Fruit fly (Drosophila melanogaster) whole organism, embryonic: ENCODE measurements around the gene CG42342.

ENCODE experiments used
- B-H2 ChIP-seq: fragments of 200-800 bp; sonication (Bioruptor generic); optimal IDR thresholded peaks from 2 replicates; lab custom pipeline; 2018; ENCODE audit warnings: missing biosample characterization, mild to moderate bottlenecking, missing genetic modification characterization
- Bdp1 ChIP-seq: fragments of 200-800 bp; sonication (Bioruptor generic); optimal IDR thresholded peaks from 3 replicates; lab custom pipeline; 2016; ENCODE audit warnings: missing biosample characterization, missing genetic modification characterization
- C15 ChIP-seq: fragments of 200-800 bp; sonication (Bioruptor generic); IDR thresholded peaks from 3 replicates; pipeline ENCODE4 v1.3.6; 2022; ENCODE audit warnings: missing biosample characterization, missing genetic modification characterization
- CG1024 ChIP-seq: fragments of 200-800 bp; sonication (Bioruptor generic); IDR thresholded peaks from 2 replicates; pipeline ENCODE4 v1.3.6; 2022; ENCODE audit warnings: missing biosample characterization, missing genetic modification characterization
- CG11695 ChIP-seq: fragments of 200-800 bp; sonication (Bioruptor generic); IDR thresholded peaks from 3 replicates; pipeline ENCODE4 v1.3.6; 2022; ENCODE audit warnings: missing biosample characterization, missing genetic modification characterization
- CG11696 ChIP-seq: fragments of 200-800 bp; sonication (Bioruptor generic); IDR thresholded peaks from 2 replicates; pipeline ENCODE4 v1.3.6; 2022; ENCODE audit warnings: missing biosample characterization, missing genetic modification characterization
- CG11723 ChIP-seq: fragments of 200-800 bp; sonication (Bioruptor generic); optimal IDR thresholded peaks from 2 replicates; lab custom pipeline; 2017; ENCODE audit warnings: missing biosample characterization, mild to moderate bottlenecking, missing genetic modification characterization
- CG12744 ChIP-seq: fragments of 200-800 bp; sonication (Bioruptor generic); optimal IDR thresholded peaks from 2 replicates; lab custom pipeline; 2016; ENCODE audit warnings: missing biosample characterization, missing genetic modification characterization
- CG13894 ChIP-seq: fragments of 200-800 bp; sonication (Bioruptor generic); optimal IDR thresholded peaks from 3 replicates; lab custom pipeline; 2018; ENCODE audit warnings: missing biosample characterization, mild to moderate bottlenecking, missing genetic modification characterization, moderate library complexity
- CG15011 ChIP-seq: fragments of 200-800 bp; sonication (Bioruptor generic); optimal IDR thresholded peaks from 3 replicates; lab custom pipeline; 2018; ENCODE audit warnings: missing biosample characterization, mild to moderate bottlenecking, missing genetic modification characterization
- CG1602 ChIP-seq: fragments of 200-800 bp; sonication (Bioruptor generic); optimal IDR thresholded peaks from 3 replicates; lab custom pipeline; 2016; ENCODE audit warnings: missing biosample characterization, missing genetic modification characterization
- CG16813 ChIP-seq: fragments of 200-800 bp; sonication (Bioruptor generic); IDR thresholded peaks from 3 replicates; pipeline ENCODE4 v1.3.6; 2022; ENCODE audit warnings: missing biosample characterization, missing genetic modification characterization; ENCODE audit not compliant: partially characterized antibody
- CG16863 ChIP-seq: fragments of 200-800 bp; sonication (Bioruptor generic); optimal IDR thresholded peaks from 3 replicates; lab custom pipeline; 2016; ENCODE audit warnings: missing biosample characterization, missing genetic modification characterization
- CG17186 ChIP-seq: fragments of 200-800 bp; sonication (Bioruptor generic); optimal IDR thresholded peaks from 3 replicates; lab custom pipeline; 2017; ENCODE audit warnings: missing biosample characterization, missing genetic modification reagents, missing genetic modification characterization
- CG18476 ChIP-seq: fragments of 200-800 bp; sonication (Bioruptor generic); optimal IDR thresholded peaks from 2 replicates; lab custom pipeline; 2016; ENCODE audit warnings: missing biosample characterization, mild to moderate bottlenecking, missing genetic modification characterization
- CG18764 ChIP-seq: fragments of 200-800 bp; sonication (Bioruptor generic); optimal IDR thresholded peaks from 3 replicates; lab custom pipeline; 2016; ENCODE audit warnings: missing biosample characterization, missing genetic modification characterization
- CG2199 ChIP-seq: fragments of 200-800 bp; sonication (Bioruptor generic); IDR thresholded peaks from 3 replicates; pipeline ENCODE4 v1.3.6; 2022; ENCODE audit warnings: missing biosample characterization, missing genetic modification characterization
- CG2678 ChIP-seq: fragments of 200-800 bp; sonication (Bioruptor generic); optimal IDR thresholded peaks from 3 replicates; lab custom pipeline; 2019; ENCODE audit warnings: missing biosample characterization, mild to moderate bottlenecking, missing genetic modification characterization, moderate library complexity
- CG42726 ChIP-seq: fragments of 200-800 bp; sonication (Bioruptor generic); IDR thresholded peaks from 2 replicates; pipeline ENCODE4 v1.3.6; 2022; ENCODE audit warnings: missing biosample characterization, missing genetic modification characterization; ENCODE audit not compliant: partially characterized antibody
- CG4282 ChIP-seq: fragments of 200-800 bp; sonication (Bioruptor generic); optimal IDR thresholded peaks from 2 replicates; lab custom pipeline; 2016; ENCODE audit warnings: missing biosample characterization, missing genetic modification characterization
- CG4820 ChIP-seq: fragments of 200-800 bp; sonication (Bioruptor generic); optimal IDR thresholded peaks from 3 replicates; lab custom pipeline; 2016; ENCODE audit warnings: missing biosample characterization, missing genetic modification characterization
- CG6683 ChIP-seq: fragments of 200-800 bp; sonication (Bioruptor generic); optimal IDR thresholded peaks from 2 replicates; lab custom pipeline; 2017; ENCODE audit warnings: missing biosample characterization, mild to moderate bottlenecking, missing genetic modification characterization, missing genetic modification reagents
- CG7372 ChIP-seq: fragments of 200-800 bp; sonication (Bioruptor generic); IDR thresholded peaks from 2 replicates; pipeline ENCODE4 v1.3.6; 2022; ENCODE audit warnings: missing biosample characterization, missing genetic modification characterization
- CG7556 ChIP-seq: fragments of 200-800 bp; sonication (Bioruptor generic); optimal IDR thresholded peaks from 2 replicates; lab custom pipeline; 2017; ENCODE audit warnings: missing biosample characterization, mild to moderate bottlenecking, missing genetic modification characterization
- CG8089 ChIP-seq: fragments of 200-800 bp; sonication (Bioruptor generic); optimal IDR thresholded peaks from 3 replicates; lab custom pipeline; 2016; ENCODE audit warnings: missing biosample characterization, missing genetic modification characterization
- CG8281 ChIP-seq: fragments of 200-800 bp; sonication (Bioruptor generic); optimal IDR thresholded peaks from 2 replicates; lab custom pipeline; 2018; ENCODE audit warnings: missing biosample characterization, mild to moderate bottlenecking, missing genetic modification characterization, moderate library complexity
- CG8765 ChIP-seq: fragments of 200-800 bp; sonication (Bioruptor generic); IDR thresholded peaks from 2 replicates; pipeline ENCODE4 v1.3.6; 2022; ENCODE audit warnings: missing biosample characterization, missing genetic modification characterization
- Dek ChIP-seq: fragments of 200-800 bp; sonication (Bioruptor generic); optimal IDR thresholded peaks from 3 replicates; lab custom pipeline; 2019; ENCODE audit warnings: missing biosample characterization, mild to moderate bottlenecking, missing genetic modification characterization, moderate library complexity
- Dip2 ChIP-seq: fragments of 200-800 bp; sonication (Bioruptor generic); IDR thresholded peaks from 2 replicates; pipeline ENCODE4 v1.3.6; 2022; ENCODE audit warnings: missing biosample characterization, missing genetic modification characterization
- Gsc ChIP-seq: fragments of 200-800 bp; sonication (Bioruptor generic); IDR thresholded peaks from 2 replicates; pipeline ENCODE4 v1.3.6; 2022; ENCODE audit warnings: missing biosample characterization, missing genetic modification characterization
- HHEX ChIP-seq: fragments of 200-800 bp; sonication (Bioruptor generic); optimal IDR thresholded peaks from 3 replicates; lab custom pipeline; 2017; ENCODE audit warnings: missing biosample characterization, mild to moderate bottlenecking, missing genetic modification characterization, missing genetic modification reagents
- Nf-YB ChIP-seq: fragments of 200-800 bp; sonication (Bioruptor generic); optimal IDR thresholded peaks from 3 replicates; lab custom pipeline; 2019; ENCODE audit warnings: missing biosample characterization, mild to moderate bottlenecking, missing genetic modification characterization, moderate library complexity
- Oaz ChIP-seq: fragments of 200-800 bp; sonication (Bioruptor generic); IDR thresholded peaks from 2 replicates; pipeline ENCODE4 v1.3.6; 2022; ENCODE audit warnings: missing biosample characterization, missing genetic modification characterization
- al ChIP-seq: fragments of 200-800 bp; sonication (Bioruptor generic); IDR thresholded peaks from 2 replicates; pipeline ENCODE4 v1.3.6; 2022; ENCODE audit warnings: missing biosample characterization, missing genetic modification characterization
- ase ChIP-seq: fragments of 200-800 bp; sonication (Bioruptor generic); IDR thresholded peaks from 3 replicates; pipeline ENCODE4 v1.3.6; 2022; ENCODE audit warnings: missing biosample characterization, missing genetic modification characterization
- br ChIP-seq: fragments of >200 bp; optimal IDR thresholded peaks from 2 replicates; lab custom pipeline; 2017
- bsh ChIP-seq, 2 experiments: fragments of 200-800 bp; sonication (Bioruptor generic); optimal IDR thresholded peaks; 2 replicates each; lab custom pipeline; 2017 to 2018; ENCODE audit warnings: mild to moderate bottlenecking in 2 of 2, missing biosample characterization in 2 of 2, missing genetic modification characterization in 2 of 2, moderate library complexity in 1 of 2
- dan ChIP-seq: fragments of 200-800 bp; sonication (Bioruptor generic); IDR thresholded peaks from 2 replicates; pipeline ENCODE4 v1.3.6; 2022; ENCODE audit warnings: missing biosample characterization, missing genetic modification characterization
- emc ChIP-seq: fragments of 200-800 bp; sonication (Bioruptor generic); optimal IDR thresholded peaks from 2 replicates; lab custom pipeline; 2016; ENCODE audit warnings: missing biosample characterization, missing genetic modification characterization
- fd3F ChIP-seq: fragments of 200-800 bp; sonication (Bioruptor generic); optimal IDR thresholded peaks from 2 replicates; lab custom pipeline; 2018; ENCODE audit warnings: missing biosample characterization, mild to moderate bottlenecking, missing genetic modification characterization, moderate library complexity
- ind ChIP-seq: fragments of 200-800 bp; sonication (Bioruptor generic); optimal IDR thresholded peaks from 3 replicates; lab custom pipeline; 2016; ENCODE audit warnings: missing biosample characterization, missing genetic modification characterization
- ken ChIP-seq: fragments of 200-800 bp; sonication (Bioruptor generic); IDR thresholded peaks from 3 replicates; pipeline ENCODE4 v1.3.6; 2022; ENCODE audit warnings: missing biosample characterization, missing genetic modification characterization
- lola ChIP-seq, 3 experiments: fragments of >200 bp in 2 of 3; fragments of 200-800 bp in 1 of 3; sonication (Bioruptor generic) in 1 of 3; optimal IDR thresholded peaks; 2 replicates each; lab custom pipeline; 2017 to 2019; ENCODE audit warnings: missing biosample characterization in 3 of 3, missing genetic modification characterization in 3 of 3, mild to moderate bottlenecking in 1 of 3, moderate library complexity in 1 of 3
- pfk ChIP-seq: fragments of 200-800 bp; sonication (Bioruptor generic); optimal IDR thresholded peaks from 2 replicates; lab custom pipeline; 2018; ENCODE audit warnings: missing biosample characterization, mild to moderate bottlenecking, missing genetic modification characterization, moderate library complexity
- ranshi ChIP-seq: fragments of 200-800 bp; sonication (Bioruptor generic); IDR thresholded peaks from 2 replicates; pipeline ENCODE4 v1.3.6; 2022; ENCODE audit warnings: missing biosample characterization, missing genetic modification characterization
- row ChIP-seq: fragments of 200-800 bp; sonication (Bioruptor generic); IDR thresholded peaks from 3 replicates; pipeline ENCODE4 v1.3.6; 2022; ENCODE audit warnings: missing biosample characterization, missing genetic modification characterization
- sd ChIP-seq: fragments of 200-800 bp; sonication (Bioruptor generic); optimal IDR thresholded peaks from 3 replicates; lab custom pipeline; 2018; ENCODE audit warnings: missing biosample characterization, mild to moderate bottlenecking, missing genetic modification characterization, moderate library complexity
- slp2 ChIP-seq: fragments of 200-800 bp; sonication (Bioruptor generic); optimal IDR thresholded peaks from 2 replicates; lab custom pipeline; 2016; ENCODE audit warnings: missing biosample characterization, missing genetic modification characterization
- tin ChIP-seq: fragments of 200-800 bp; sonication (Bioruptor generic); optimal IDR thresholded peaks from 3 replicates; lab custom pipeline; 2016; ENCODE audit warnings: missing biosample characterization, missing genetic modification characterization
- tio ChIP-seq: fragments of 200-800 bp; sonication (Bioruptor generic); optimal IDR thresholded peaks from 2 replicates; lab custom pipeline; 2017; ENCODE audit warnings: missing biosample characterization, missing genetic modification characterization, inconsistent platforms
- trem ChIP-seq: fragments of 200-800 bp; optimal IDR thresholded peaks from 3 replicates; lab custom pipeline; 2019; ENCODE audit warnings: missing biosample characterization, mild to moderate bottlenecking, missing genetic modification characterization, moderate library complexity
- zfh1 ChIP-seq: fragments of 200-800 bp; sonication (Bioruptor generic); IDR thresholded peaks from 3 replicates; pipeline ENCODE4 v1.3.6; 2022; ENCODE audit warnings: missing biosample characterization, missing genetic modification characterization

CG42342 gene

dm6 chr3R:16524178-16524577, 21.6 kb downstream of the CG42342 start (continued):
- peak; percentile 59 for TF ChIP-seq CG18476
- peak; percentile 31 for TF ChIP-seq HHEX (GFP tag; lab: Kevin White, UChicago)
- peak; percentile 27 for TF ChIP-seq ind (GFP tag; lab: Kevin White, UChicago)
- TF ChIP-seq br (lab: Kevin White, UChicago): no peak
- peak; percentile 69 for TF ChIP-seq CG7556
- no peak for TF ChIP-seq Dip2 (GFP tag; lab: Robert Waterston, UW)
- TF ChIP-seq zfh1 (GFP tag; lab: Robert Waterston, UW): peak; percentile 87
- peak; percentile 38 for TF ChIP-seq sd (tag; lab: Kevin White, UChicago)
- no peak for TF ChIP-seq CG6683 (GFP tag; lab: Kevin White, UChicago)
- TF ChIP-seq CG4820: peak; percentile 79
- peak; percentile 63 for TF ChIP-seq CG15011 (GFP tag; lab: Kevin White, UChicago)
- TF ChIP-seq slp2 (GFP tag; lab: Kevin White, UChicago): no peak
- no peak for TF ChIP-seq CG11696 (GFP tag; lab: Robert Waterston, UW)
- TF ChIP-seq CG13894 (tag; lab: Kevin White, UChicago): no peak
- TF ChIP-seq Nf-YB (GFP tag; lab: Kevin White, UChicago): no peak
- TF ChIP-seq lola (GFP tag; optimal IDR thresholded peaks at IDR 0.05; lab: Kevin White, UChicago): peak in 1 of 3 experiments; percentile 34
- peak in 1 of 2 experiments; percentile 86 for TF ChIP-seq bsh (GFP tag; optimal IDR thresholded peaks at IDR 0.05; lab: Kevin White, UChicago)
- no peak for TF ChIP-seq CG8089 (GFP tag; lab: Kevin White, UChicago)
- no peak for TF ChIP-seq CG16863 (GFP tag; lab: Kevin White, UChicago)
- TF ChIP-seq ken (GFP tag; lab: Robert Waterston, UW): peak; percentile 54; the same call in 1 of the 3 replicates
- no peak for TF ChIP-seq B-H2 (GFP tag; lab: Kevin White, UChicago)
- peak; percentile 73; the same call in 2 of the 3 replicates for TF ChIP-seq ase (GFP tag; lab: Robert Waterston, UW)
- peak; percentile 14 for TF ChIP-seq CG17186 (GFP tag; lab: Kevin White, UChicago)
- TF ChIP-seq CG16813: no peak
- TF ChIP-seq pfk (GFP tag; lab: Kevin White, UChicago): no peak
- no peak for TF ChIP-seq Bdp1 (GFP tag; lab: Kevin White, UChicago)
- TF ChIP-seq Gsc (GFP tag; lab: Robert Waterston, UW): 0 out of 2 replicates have a peak, but pooled peaks have one; percentile 37
- peak; percentile 83 for TF ChIP-seq CG1024 (GFP tag; lab: Robert Waterston, UW)
- peak; percentile 70 for TF ChIP-seq CG18764
- TF ChIP-seq CG8765 (GFP tag; lab: Robert Waterston, UW): peak; percentile 14; the same call in 1 of the 2 replicates
- no peak for TF ChIP-seq C15 (GFP tag; lab: Robert Waterston, UW)
- no peak for TF ChIP-seq CG11723 (GFP tag; lab: Kevin White, UChicago)
- no peak for TF ChIP-seq CG2199
- TF ChIP-seq ranshi (GFP tag; lab: Robert Waterston, UW): peak; percentile 77
- TF ChIP-seq dan (GFP tag; lab: Robert Waterston, UW): no peak
- TF ChIP-seq tio (GFP tag; lab: Kevin White, UChicago): no peak
- peak; percentile 66 for TF ChIP-seq row (GFP tag; lab: Robert Waterston, UW)
- peak; percentile 82 for TF ChIP-seq tin (GFP tag; lab: Kevin White, UChicago)
- peak; percentile 61 for TF ChIP-seq CG7372 (GFP tag; lab: Robert Waterston, UW)
- TF ChIP-seq CG12744 (GFP tag; lab: Kevin White, UChicago): no peak
- peak; percentile 49 for TF ChIP-seq CG8281 (tag; lab: Kevin White, UChicago)
- no peak for TF ChIP-seq fd3F (GFP tag; lab: Kevin White, UChicago)
- no peak for TF ChIP-seq emc
- no peak for TF ChIP-seq al (GFP tag; lab: Robert Waterston, UW)
- no peak for TF ChIP-seq CG4282 (GFP tag; lab: Kevin White, UChicago)
- TF ChIP-seq CG11695 (GFP tag; lab: Robert Waterston, UW): peak; percentile 76
- 0 out of 2 replicates have a peak, but pooled peaks have one; percentile 21 for TF ChIP-seq Oaz (GFP tag; lab: Robert Waterston, UW)
- peak; percentile 12 for TF ChIP-seq Dek (tag; lab: Kevin White, UChicago)
- TF ChIP-seq CG42726 (GFP tag; lab: Robert Waterston, UW): no peak
- TF ChIP-seq CG2678 (tag; lab: Kevin White, UChicago): peak; percentile 90
- peak; percentile 87 for TF ChIP-seq trem (tag; lab: Kevin White, UChicago)
- no peak for TF ChIP-seq CG1602 (GFP tag; lab: Kevin White, UChicago)
